Worm (Caenorhabditis elegans) whole organism, young adult: ENCODE data around the gene F52G3.5.

ENCODE experiments used
- F33H1.4 ChIP-seq: fragments of 200-800 bp; sonication (Bioruptor generic); IDR thresholded peaks from 2 replicates; pipeline ENCODE4 v1.3.6; 2022; ENCODE audit warnings: missing genetic modification reagents, missing genetic modification characterization, missing compliant biosample characterization
- F37B4.10 ChIP-seq: fragments of 200-800 bp; sonication (Bioruptor generic); IDR thresholded peaks from 2 replicates; pipeline ENCODE4 v1.3.6; 2022; ENCODE audit warnings: missing genetic modification characterization, missing compliant biosample characterization
- F49E8.2 ChIP-seq: sonication (generic microtip); optimal IDR thresholded peaks from 3 replicates; lab custom pipeline; 2017; ENCODE audit warnings: missing genetic modification characterization, mild to moderate bottlenecking, missing compliant biosample characterization, antibody characterized with exemption, moderate library complexity; ENCODE audit not compliant: insufficient read depth
- F52B5.7 ChIP-seq: sonication (generic microtip); optimal IDR thresholded peaks from 2 replicates; lab custom pipeline; 2016; ENCODE audit warnings: mild to moderate bottlenecking, missing genetic modification characterization, missing compliant biosample characterization
- F57C9.4 ChIP-seq: sonication (generic microtip); optimal IDR thresholded peaks from 2 replicates; lab custom pipeline; 2017; ENCODE audit warnings: mild to moderate bottlenecking, missing genetic modification characterization, missing compliant biosample characterization
- K11D2.4 ChIP-seq: fragments of 200-800 bp; sonication (Bioruptor generic); IDR thresholded peaks from 2 replicates; pipeline ENCODE4 v1.3.6; 2022; ENCODE audit warnings: missing genetic modification reagents, missing genetic modification characterization, missing compliant biosample characterization
- T07F8.4 ChIP-seq: sonication (generic microtip); optimal IDR thresholded peaks from 2 replicates; lab custom pipeline; 2016; ENCODE audit warnings: mild to moderate bottlenecking, missing genetic modification characterization, moderate library complexity, missing compliant biosample characterization
- T26A5.8 ChIP-seq: sonication (generic microtip); optimal IDR thresholded peaks from 2 replicates; lab custom pipeline; 2016; ENCODE audit warnings: missing genetic modification characterization, missing compliant biosample characterization
- Y56A3A.18 ChIP-seq: fragments of 200-800 bp; sonication (Bioruptor generic); IDR thresholded peaks from 2 replicates; pipeline ENCODE4 v1.3.6; 2022; ENCODE audit warnings: missing genetic modification reagents, missing genetic modification characterization, missing compliant biosample characterization
- Y67H2A.10 ChIP-seq: fragments of 200-800 bp; sonication (Bioruptor generic); conservative IDR thresholded peaks from 2 replicates; pipeline ENCODE4 v1.3.6; 2022; ENCODE audit warnings: missing genetic modification reagents, missing genetic modification characterization, missing compliant biosample characterization
- Y95B8A.8 ChIP-seq: fragments of 200-800 bp; sonication (Bioruptor generic); IDR thresholded peaks from 2 replicates; pipeline ENCODE4 v1.3.6; 2022; ENCODE audit warnings: missing genetic modification reagents, missing genetic modification characterization, missing compliant biosample characterization
- attf-5 ChIP-seq: fragments of 200-800 bp; sonication (Bioruptor generic); optimal IDR thresholded peaks from 2 replicates; lab custom pipeline; 2018; ENCODE audit warnings: mild to moderate bottlenecking, missing genetic modification characterization, missing compliant biosample characterization
- cebp-2 ChIP-seq: fragments of 200-800 bp; sonication (Bioruptor generic); IDR thresholded peaks from 2 replicates; pipeline ENCODE4 v1.3.6; 2022; ENCODE audit warnings: missing genetic modification characterization, missing compliant biosample characterization
- ceh-58 ChIP-seq: fragments of 200-800 bp; sonication (Bioruptor generic); IDR thresholded peaks from 2 replicates; pipeline ENCODE4 v1.3.6; 2022; ENCODE audit warnings: missing genetic modification characterization, missing compliant biosample characterization
- ceh-79 ChIP-seq: sonication (generic microtip); optimal IDR thresholded peaks from 2 replicates; lab custom pipeline; 2017; ENCODE audit warnings: mild to moderate bottlenecking, missing genetic modification characterization, missing compliant biosample characterization
- die-1 ChIP-seq: sonication (generic microtip); optimal IDR thresholded peaks from 2 replicates; lab custom pipeline; 2016; ENCODE audit warnings: missing genotype, mild to moderate bottlenecking, missing genetic modification characterization, missing compliant biosample characterization
- dox-1 ChIP-seq: fragments of 200-800 bp; sonication (Bioruptor generic); IDR thresholded peaks from 2 replicates; pipeline ENCODE4 v1.3.6; 2022; ENCODE audit warnings: missing genetic modification reagents, missing genetic modification characterization, missing compliant biosample characterization
- efl-1 ChIP-seq: fragments of 150-350 bp; optimal IDR thresholded peaks from 2 replicates; lab custom pipeline; 2014; ENCODE audit warnings: missing biosample characterization, missing genetic modification reagents, missing genetic modification characterization
- ekl-4 ChIP-seq: fragments of 200-800 bp; sonication (Bioruptor generic); IDR thresholded peaks from 2 replicates; pipeline ENCODE4 v1.3.6; 2022; ENCODE audit warnings: missing genetic modification reagents, missing genetic modification characterization, missing compliant biosample characterization
- fkh-3 ChIP-seq: sonication (generic microtip); optimal IDR thresholded peaks from 2 replicates; lab custom pipeline; 2016; ENCODE audit warnings: mild to moderate bottlenecking, missing genetic modification characterization, missing compliant biosample characterization
- him-1 ChIP-seq: sonication (generic microtip); optimal IDR thresholded peaks from 2 replicates; lab custom pipeline; 2016; ENCODE audit warnings: missing genotype, missing genetic modification reagents, missing genetic modification characterization, missing compliant biosample characterization
- hlh-26 ChIP-seq: fragments of 200-800 bp; sonication (Bioruptor generic); conservative IDR thresholded peaks from 2 replicates; pipeline ENCODE4 v1.3.6; 2022; ENCODE audit warnings: missing genetic modification reagents, missing genetic modification characterization, missing compliant biosample characterization
- hmg-1.2 ChIP-seq: fragments of 200-800 bp; sonication (Bioruptor generic); IDR thresholded peaks from 2 replicates; pipeline ENCODE4 v1.3.6; 2022; ENCODE audit warnings: missing genetic modification reagents, missing genetic modification characterization, missing compliant biosample characterization
- hmg-20 ChIP-seq: fragments of 200-800 bp; sonication (Bioruptor generic); IDR thresholded peaks from 2 replicates; pipeline ENCODE4 v1.3.6; 2022; ENCODE audit warnings: missing genetic modification reagents, missing genetic modification characterization, missing compliant biosample characterization
- hsf-1 ChIP-seq: fragments of 200-800 bp; sonication (Bioruptor generic); IDR thresholded peaks from 2 replicates; pipeline ENCODE4 v1.3.6; 2022; ENCODE audit warnings: missing genetic modification reagents, missing genetic modification characterization, missing compliant biosample characterization
- let-526 ChIP-seq: fragments of 200-800 bp; sonication (Bioruptor generic); IDR thresholded peaks from 2 replicates; pipeline ENCODE4 v1.3.6; 2022; ENCODE audit warnings: missing genetic modification reagents, missing genetic modification characterization, missing compliant biosample characterization
- lin-54 ChIP-seq: fragments of 200-800 bp; sonication (Bioruptor generic); optimal IDR thresholded peaks from 2 replicates; lab custom pipeline; 2018; ENCODE audit warnings: mild to moderate bottlenecking, missing genetic modification characterization, missing compliant biosample characterization
- madf-6 ChIP-seq: fragments of 200-800 bp; sonication (Bioruptor generic); IDR thresholded peaks from 2 replicates; pipeline ENCODE4 v1.3.6; 2022; ENCODE audit warnings: missing genetic modification reagents, missing genetic modification characterization, missing compliant biosample characterization
- mcd-1 ChIP-seq: fragments of 200-800 bp; sonication (Bioruptor generic); IDR thresholded peaks from 2 replicates; pipeline ENCODE4 v1.3.6; 2022; ENCODE audit warnings: missing genetic modification reagents, missing genetic modification characterization, missing compliant biosample characterization
- mes-4 ChIP-seq: sonication (generic microtip); optimal IDR thresholded peaks from 2 replicates; lab custom pipeline; 2016; ENCODE audit warnings: missing genotype, missing genetic modification characterization, missing compliant biosample characterization
- nfya-2 ChIP-seq: fragments of 200-800 bp; sonication (Bioruptor generic); IDR thresholded peaks from 2 replicates; pipeline ENCODE4 v1.3.6; 2022; ENCODE audit warnings: missing genetic modification reagents, missing genetic modification characterization, missing compliant biosample characterization
- nhr-27 ChIP-seq: fragments of 200-800 bp; sonication (Bioruptor generic); optimal IDR thresholded peaks from 2 replicates; lab custom pipeline; 2018; ENCODE audit warnings: mild to moderate bottlenecking, missing genetic modification characterization, moderate library complexity, missing compliant biosample characterization
- pbrm-1 ChIP-seq: fragments of 200-800 bp; sonication (Bioruptor generic); IDR thresholded peaks from 2 replicates; pipeline ENCODE4 v1.3.6; 2022; ENCODE audit warnings: missing genetic modification reagents, missing genetic modification characterization, missing compliant biosample characterization
- pha-4 ChIP-seq: fragments of 150-350 bp; sonication (generic microtip); optimal IDR thresholded peaks from 2 replicates; lab custom pipeline; 2014; ENCODE audit warnings: missing biosample characterization, missing genetic modification reagents, missing genetic modification characterization
- rec-8 ChIP-seq, 2 experiments: sonication (generic microtip); optimal IDR thresholded peaks; 2 replicates each; lab custom pipeline; 2016; ENCODE audit warnings: mild to moderate bottlenecking in 2 of 2, missing genetic modification characterization in 2 of 2, missing genetic modification reagents in 2 of 2, missing genotype in 2 of 2, missing biosample characterization in 1 of 2, missing compliant biosample characterization in 1 of 2, moderate library complexity in 1 of 2
- rpc-1 ChIP-seq, 2 experiments: fragments of 150-350 bp in 1 of 2; sonication (generic microtip) in 1 of 2; optimal IDR thresholded peaks; 2 replicates each; lab custom pipeline; 2014 to 2018; ENCODE audit warnings: missing biosample characterization in 1 of 2, missing genetic modification characterization in 1 of 2, missing genetic modification reagents in 1 of 2, missing genotype in 1 of 2
- sdz-38 ChIP-seq: sonication (generic microtip); optimal IDR thresholded peaks from 2 replicates; lab custom pipeline; 2016; ENCODE audit warnings: missing genotype, missing genetic modification characterization, missing compliant biosample characterization
- snpc-1.1 ChIP-seq: sonication (generic microtip); optimal IDR thresholded peaks from 2 replicates; lab custom pipeline; 2017; ENCODE audit warnings: missing genetic modification characterization, mild to moderate bottlenecking, missing compliant biosample characterization, antibody characterized with exemption, moderate library complexity, missing genotype, missing genetic modification reagents; ENCODE audit not compliant: insufficient read depth
- snpc-3.4 ChIP-seq: sonication (generic microtip); optimal IDR thresholded peaks from 2 replicates; lab custom pipeline; 2017; ENCODE audit warnings: missing genetic modification characterization, mild to moderate bottlenecking, missing compliant biosample characterization, antibody characterized with exemption, moderate library complexity, missing genotype, missing genetic modification reagents
- snpc-4 ChIP-seq, 5 experiments: fragments of 150-350 bp in 1 of 5; sonication (generic microtip) in 4 of 5; optimal IDR thresholded peaks; 2 replicates each; lab custom pipeline; 2014 to 2018; ENCODE audit warnings: missing genetic modification characterization in 5 of 5, missing biosample characterization in 3 of 5, antibody characterized with exemption in 2 of 5, mild to moderate bottlenecking in 2 of 5, missing compliant biosample characterization in 2 of 5, missing genotype in 2 of 5, moderate library complexity in 2 of 5, missing genetic modification reagents in 1 of 5
- somi-1 ChIP-seq: fragments of 200-800 bp; sonication (Bioruptor generic); optimal IDR thresholded peaks from 2 replicates; lab custom pipeline; 2018; ENCODE audit warnings: mild to moderate bottlenecking, missing genetic modification characterization, missing compliant biosample characterization
- sptf-2 ChIP-seq: fragments of 200-800 bp; sonication (Bioruptor generic); optimal IDR thresholded peaks from 2 replicates; lab custom pipeline; 2018; ENCODE audit warnings: mild to moderate bottlenecking, missing genetic modification characterization, missing compliant biosample characterization
- tlf-1 ChIP-seq: fragments of 200-800 bp; sonication (Bioruptor generic); optimal IDR thresholded peaks from 2 replicates; lab custom pipeline; 2018; ENCODE audit warnings: mild to moderate bottlenecking, missing genetic modification characterization, missing compliant biosample characterization
- zfh-2 ChIP-seq: fragments of 200-800 bp; sonication (Bioruptor generic); conservative IDR thresholded peaks from 2 replicates; pipeline ENCODE4 v1.3.6; 2022; ENCODE audit warnings: missing genetic modification reagents, missing genetic modification characterization, missing compliant biosample characterization
- ztf-25 ChIP-seq: fragments of 200-800 bp; sonication (Bioruptor generic); IDR thresholded peaks from 2 replicates; pipeline ENCODE4 v1.3.6; 2022; ENCODE audit warnings: missing genetic modification reagents, missing genetic modification characterization, missing compliant biosample characterization

F52G3.5 gene

ce11 chrX:16931255-16932023, 44.5 kb downstream of the F52G3.5 start (continued):
- peak; percentile 66; the same call in 1 of the 2 replicates for TF ChIP-seq cebp-2 (GFP tag; lab: Robert Waterston, UW)
- peak; percentile 61 for TF ChIP-seq tlf-1 (GFP tag; lab: Kevin White, UChicago)
- peak; percentile 31 for TF ChIP-seq lin-54 (GFP tag; lab: Kevin White, UChicago)
- TF ChIP-seq T07F8.4: no peak
- no peak for TF ChIP-seq snpc-3.4
- TF ChIP-seq F49E8.2 (tag; lab: Kevin White, UChicago): no peak
- TF ChIP-seq attf-5 (GFP tag; lab: Kevin White, UChicago): no peak
- no peak for TF ChIP-seq ztf-25 (GFP tag; lab: Robert Waterston, UW)
- no peak for TF ChIP-seq nhr-27 (tag; lab: Kevin White, UChicago)
- TF ChIP-seq sptf-2 (GFP tag; lab: Kevin White, UChicago): no peak
- TF ChIP-seq K11D2.4 (GFP tag; lab: Robert Waterston, UW): peak; percentile 81
- no peak for TF ChIP-seq hlh-26
- TF ChIP-seq F37B4.10: no peak
- TF ChIP-seq ceh-58: peak; percentile 95
- peak; percentile 75 for TF ChIP-seq F52B5.7 (tag; lab: Kevin White, UChicago)
- peak; percentile 75 for TF ChIP-seq pbrm-1 (GFP tag; lab: Robert Waterston, UW)
- peak; percentile 47; the same call in 1 of the 2 replicates for TF ChIP-seq hmg-1.2
- peak; percentile 52; the same call in 1 of the 2 replicates for TF ChIP-seq hsf-1 (GFP tag; lab: Robert Waterston, UW)
- TF ChIP-seq let-526 (GFP tag; lab: Robert Waterston, UW): peak; percentile 76
- TF ChIP-seq hmg-20 (GFP tag; lab: Robert Waterston, UW): no peak
- no peak for TF ChIP-seq him-1 (tag; lab: Kevin White, UChicago)
- no peak for TF ChIP-seq snpc-1.1 (tag; lab: Kevin White, UChicago)
- TF ChIP-seq nfya-2 (GFP tag; lab: Robert Waterston, UW): peak; percentile 77
- TF ChIP-seq Y67H2A.10 (GFP tag; lab: Robert Waterston, UW): no peak; the same call in none of the 2 replicates
- peak; percentile 48 for TF ChIP-seq somi-1 (GFP tag; lab: Kevin White, UChicago)
- TF ChIP-seq ceh-79 (tag; lab: Kevin White, UChicago): no peak
- TF ChIP-seq ekl-4 (GFP tag; lab: Robert Waterston, UW): 0 out of 2 replicates have a peak, but pooled peaks have one; percentile 58
- TF ChIP-seq rec-8 (tag; optimal IDR thresholded peaks at IDR 0.05; lab: Kevin White, UChicago): no peak
- peak; percentile 5; the same call in 1 of the 2 replicates for TF ChIP-seq F33H1.4 (GFP tag; lab: Robert Waterston, UW)
- TF ChIP-seq rpc-1 (optimal IDR thresholded peaks at IDR 0.05; lab: Kevin White, UChicago): no peak
- no peak for TF ChIP-seq rpc-1 (tag; optimal IDR thresholded peaks at IDR 0.05; lab: Kevin White, UChicago)
- TF ChIP-seq zfh-2 (GFP tag; lab: Robert Waterston, UW): no peak
- peak; percentile 26 for TF ChIP-seq Y56A3A.18
- TF ChIP-seq fkh-3 (tag; lab: Kevin White, UChicago): no peak
- TF ChIP-seq madf-6 (GFP tag; lab: Robert Waterston, UW): peak; percentile 44; the same call in 1 of the 2 replicates
- TF ChIP-seq sdz-38 (tag; lab: Kevin White, UChicago): no peak
- TF ChIP-seq efl-1 (GFP tag; lab: Kevin White, UChicago): no peak
- peak; percentile 30 for TF ChIP-seq pha-4
- no peak for TF ChIP-seq T26A5.8 (tag; lab: Kevin White, UChicago)
- no peak; the same call in 1 of the 2 replicates for TF ChIP-seq mcd-1 (GFP tag; lab: Robert Waterston, UW)
- TF ChIP-seq dox-1 (GFP tag; lab: Robert Waterston, UW): no peak; the same call in 1 of the 2 replicates
- no peak for TF ChIP-seq F57C9.4 (tag; lab: Kevin White, UChicago)
- no peak for TF ChIP-seq mes-4 (tag; lab: Kevin White, UChicago)
- peak; percentile 92 for TF ChIP-seq Y95B8A.8
- TF ChIP-seq snpc-4 (GFP tag; optimal IDR thresholded peaks at IDR 0.05; lab: Kevin White, UChicago): peak; percentile 17
- no peak for TF ChIP-seq snpc-4 (tag; optimal IDR thresholded peaks at IDR 0.05; lab: Kevin White, UChicago)
- TF ChIP-seq die-1 (tag; lab: Kevin White, UChicago): peak; percentile 2
